Worm (Caenorhabditis elegans): ENCODE measurements around the gene dpy-23.

Gene dpy-23

ce11 chrX:4415289-4415688 lies 26.1 kb downstream of the dpy-23 start:
- no peak for TF ChIP-seq hnd-1 (tag; optimal IDR thresholded peaks at IDR 0.05)
- no peak for TF ChIP-seq F13C5.2 (tag; optimal IDR thresholded peaks at IDR 0.05)
- no peak for TF ChIP-seq tra-4 (tag; optimal IDR thresholded peaks at IDR 0.05)
- no peak for TF ChIP-seq tbx-37 (GFP tag; conservative IDR thresholded peaks at IDR 0.05)
- no peak for TF ChIP-seq ceh-13 (GFP tag; optimal IDR thresholded peaks at IDR 0.05)
- no peak for TF ChIP-seq flt-1 (GFP tag; IDR thresholded peaks at IDR 0.05)
- no peak for TF ChIP-seq ets-7 (tag; optimal IDR thresholded peaks at IDR 0.05)
- TF ChIP-seq tbx-11 (GFP tag; IDR thresholded peaks at IDR 0.05) = no peak
- TF ChIP-seq ceh-36 (tag; optimal IDR thresholded peaks at IDR 0.05) = no peak
- TF ChIP-seq pes-1 (GFP tag; IDR thresholded peaks at IDR 0.05) = no peak
- TF ChIP-seq hmbx-1 (tag; optimal IDR thresholded peaks at IDR 0.05) = no peak
- no peak for TF ChIP-seq B0310.2 (tag; optimal IDR thresholded peaks at IDR 0.05)
- TF ChIP-seq sea-1 (GFP tag; conservative IDR thresholded peaks at IDR 0.05) = no peak
- no peak for TF ChIP-seq aly-1 (tag; optimal IDR thresholded peaks at IDR 0.05)
- no peak for TF ChIP-seq ama-1 (optimal IDR thresholded peaks at IDR 0.05)

ce11 chrX:4418751-4419150 lies 29.6 kb downstream of the dpy-23 start, which contains the start of gene dop-1:
Gene dop-1, minus strand, starts transcription at chrX:4418851.
- TF ChIP-seq ceh-13 (GFP tag; optimal IDR thresholded peaks at IDR 0.05) (no peak), hnd-1 (tag; optimal IDR thresholded peaks at IDR 0.05) (no peak), sea-1 (GFP tag; conservative IDR thresholded peaks at IDR 0.05) (no peak), tbx-37 (GFP tag; conservative IDR thresholded peaks at IDR 0.05) (no peak), hmg-4 (GFP tag; optimal IDR thresholded peaks at IDR 0.05) (no peak), ets-7 (tag; optimal IDR thresholded peaks at IDR 0.05) (no peak), tra-4 (tag; optimal IDR thresholded peaks at IDR 0.05) (no peak), hmbx-1 (tag; optimal IDR thresholded peaks at IDR 0.05) (no peak), F13C5.2 (tag; optimal IDR thresholded peaks at IDR 0.05) (no peak), tbx-11 (GFP tag; IDR thresholded peaks at IDR 0.05) (no peak), ceh-36 (tag; optimal IDR thresholded peaks at IDR 0.05) (no peak), aly-1 (tag; optimal IDR thresholded peaks at IDR 0.05) (no peak), pes-1 (GFP tag; IDR thresholded peaks at IDR 0.05) (no peak), scrt-1 (GFP tag; IDR thresholded peaks at IDR 0.05) (no peak)

ce11 chrX:4424254-4424653 lies 35.1 kb downstream of the dpy-23 start:
- TF ChIP-seq sea-1 (GFP tag; conservative IDR thresholded peaks at IDR 0.05) (no peak), pes-1 (GFP tag; IDR thresholded peaks at IDR 0.05) (no peak), ama-1 (optimal IDR thresholded peaks at IDR 0.05) (no peak), hnd-1 (tag; optimal IDR thresholded peaks at IDR 0.05) (no peak), ets-7 (tag; optimal IDR thresholded peaks at IDR 0.05) (no peak), scrt-1 (GFP tag; IDR thresholded peaks at IDR 0.05) (no peak), ceh-36 (tag; optimal IDR thresholded peaks at IDR 0.05) (no peak), hmg-4 (GFP tag; optimal IDR thresholded peaks at IDR 0.05) (no peak), hmbx-1 (tag; optimal IDR thresholded peaks at IDR 0.05) (no peak), aly-1 (tag; optimal IDR thresholded peaks at IDR 0.05) (no peak)

- TF ChIP-seq hmbx-1 (tag; optimal IDR thresholded peaks at IDR 0.05) = no peak
- TF ChIP-seq scrt-1 (GFP tag; IDR thresholded peaks at IDR 0.05) = no peak
- no peak for TF ChIP-seq tbx-11 (GFP tag; IDR thresholded peaks at IDR 0.05)
Measured at ce11 chrX:4426496-4426895, 37.3 kb downstream of the dpy-23 start.

ce11 chrX:4427387-4427786 lies 38.2 kb downstream of the dpy-23 start:
- TF ChIP-seq tbx-37 (GFP tag; conservative IDR thresholded peaks at IDR 0.05) (no peak), pes-1 (GFP tag; IDR thresholded peaks at IDR 0.05) (no peak), ama-1 (optimal IDR thresholded peaks at IDR 0.05) (no peak), sea-1 (GFP tag; conservative IDR thresholded peaks at IDR 0.05) (no peak), tbx-11 (GFP tag; IDR thresholded peaks at IDR 0.05) (no peak), hmbx-1 (tag; optimal IDR thresholded peaks at IDR 0.05) (no peak), tra-4 (tag; optimal IDR thresholded peaks at IDR 0.05) (no peak), ceh-13 (GFP tag; optimal IDR thresholded peaks at IDR 0.05) (no peak), F13C5.2 (tag; optimal IDR thresholded peaks at IDR 0.05) (no peak), scrt-1 (GFP tag; IDR thresholded peaks at IDR 0.05) (no peak)

ce11 chrX:4429364-4429763 lies 40.2 kb downstream of the dpy-23 start:
- TF ChIP-seq flt-1 (GFP tag; IDR thresholded peaks at IDR 0.05) = no peak

ce11 chrX:4434577-4434976 lies 45.4 kb downstream of the dpy-23 start:
- no peak for TF ChIP-seq tbx-37 (GFP tag; conservative IDR thresholded peaks at IDR 0.05)
- TF ChIP-seq hmbx-1 (tag; optimal IDR thresholded peaks at IDR 0.05) = no peak
- TF ChIP-seq ceh-36 (tag; optimal IDR thresholded peaks at IDR 0.05) = no peak
- no peak for TF ChIP-seq aly-1 (tag; optimal IDR thresholded peaks at IDR 0.05)
- TF ChIP-seq hmg-4 (GFP tag; optimal IDR thresholded peaks at IDR 0.05) = no peak
- no peak for TF ChIP-seq B0310.2 (tag; optimal IDR thresholded peaks at IDR 0.05)
- no peak for TF ChIP-seq pes-1 (GFP tag; IDR thresholded peaks at IDR 0.05)
- TF ChIP-seq flt-1 (GFP tag; IDR thresholded peaks at IDR 0.05) = no peak
- TF ChIP-seq sea-1 (GFP tag; conservative IDR thresholded peaks at IDR 0.05) = no peak
- TF ChIP-seq F13C5.2 (tag; optimal IDR thresholded peaks at IDR 0.05) = no peak
- no peak for TF ChIP-seq ama-1 (optimal IDR thresholded peaks at IDR 0.05)
- no peak for TF ChIP-seq hnd-1 (tag; optimal IDR thresholded peaks at IDR 0.05)
- no peak for TF ChIP-seq ceh-13 (GFP tag; optimal IDR thresholded peaks at IDR 0.05)
- no peak for TF ChIP-seq scrt-1 (GFP tag; IDR thresholded peaks at IDR 0.05)
- no peak for TF ChIP-seq tbx-11 (GFP tag; IDR thresholded peaks at IDR 0.05)
- TF ChIP-seq ets-7 (tag; optimal IDR thresholded peaks at IDR 0.05) = no peak
- TF ChIP-seq tra-4 (tag; optimal IDR thresholded peaks at IDR 0.05) = no peak

ce11 chrX:4435396-4435795 lies 46.2 kb downstream of the dpy-23 start:
- no peak for TF ChIP-seq B0310.2 (tag; optimal IDR thresholded peaks at IDR 0.05)
- no peak for TF ChIP-seq sea-1 (GFP tag; conservative IDR thresholded peaks at IDR 0.05)
- TF ChIP-seq pes-1 (GFP tag; IDR thresholded peaks at IDR 0.05) = no peak
- TF ChIP-seq aly-1 (tag; optimal IDR thresholded peaks at IDR 0.05) = no peak
- TF ChIP-seq hmbx-1 (tag; optimal IDR thresholded peaks at IDR 0.05) = no peak
- TF ChIP-seq ceh-13 (GFP tag; optimal IDR thresholded peaks at IDR 0.05) = no peak
- TF ChIP-seq ama-1 (optimal IDR thresholded peaks at IDR 0.05) = no peak
- TF ChIP-seq hmg-4 (GFP tag; optimal IDR thresholded peaks at IDR 0.05) = no peak
- no peak for TF ChIP-seq F13C5.2 (tag; optimal IDR thresholded peaks at IDR 0.05)
- TF ChIP-seq ets-7 (tag; optimal IDR thresholded peaks at IDR 0.05) = no peak
- TF ChIP-seq flt-1 (GFP tag; IDR thresholded peaks at IDR 0.05) = no peak
- no peak for TF ChIP-seq tbx-11 (GFP tag; IDR thresholded peaks at IDR 0.05)
- TF ChIP-seq tra-4 (tag; optimal IDR thresholded peaks at IDR 0.05) = no peak
- no peak for TF ChIP-seq ceh-36 (tag; optimal IDR thresholded peaks at IDR 0.05)
- TF ChIP-seq hnd-1 (tag; optimal IDR thresholded peaks at IDR 0.05) = no peak
- no peak for TF ChIP-seq tbx-37 (GFP tag; conservative IDR thresholded peaks at IDR 0.05)
- no peak for TF ChIP-seq scrt-1 (GFP tag; IDR thresholded peaks at IDR 0.05)
